Fruit fly (Drosophila melanogaster) whole organism, embryonic: ENCODE data around the gene niki.
A peak's percentile ranks its signal among the peaks of the same experiment; 100 is the strongest.

ENCODE experiments used
- Blimp-1 ChIP-seq: fragments of 200-800 bp; sonication (Bioruptor generic); optimal IDR thresholded peaks from 3 replicates; lab custom pipeline; 2018; ENCODE audit warnings: missing biosample characterization, missing genetic modification characterization, mild to moderate bottlenecking, moderate library complexity, missing genetic modification reagents
- CG11456 ChIP-seq: fragments of 200-800 bp; sonication (Bioruptor generic); IDR thresholded peaks from 3 replicates; pipeline ENCODE4 v1.3.6; 2022; ENCODE audit warnings: missing biosample characterization, missing genetic modification characterization
- CG12744 ChIP-seq: fragments of 200-800 bp; sonication (Bioruptor generic); optimal IDR thresholded peaks from 2 replicates; lab custom pipeline; 2016; ENCODE audit warnings: missing biosample characterization, missing genetic modification characterization
- CG17361 ChIP-seq: fragments of 200-800 bp; sonication (Bioruptor generic); IDR thresholded peaks from 3 replicates; pipeline ENCODE4 v1.3.6; 2022; ENCODE audit warnings: missing biosample characterization, missing genetic modification characterization
- CG17385 ChIP-seq: fragments of 200-800 bp; sonication (Bioruptor generic); optimal IDR thresholded peaks from 3 replicates; lab custom pipeline; 2018; ENCODE audit warnings: missing biosample characterization, mild to moderate bottlenecking, missing genetic modification characterization
- CG3065 ChIP-seq: fragments of 200-800 bp; sonication (Bioruptor generic); optimal IDR thresholded peaks from 2 replicates; lab custom pipeline; 2016; ENCODE audit warnings: missing biosample characterization, missing genetic modification characterization
- CG6175 ChIP-seq: fragments of 200-800 bp; sonication (Bioruptor generic); IDR thresholded peaks from 3 replicates; pipeline ENCODE4 v1.3.6; 2022; ENCODE audit warnings: missing biosample characterization, missing genetic modification characterization
- CG9876 ChIP-seq: fragments of 200-800 bp; sonication (Bioruptor generic); optimal IDR thresholded peaks from 2 replicates; lab custom pipeline; 2016; ENCODE audit warnings: missing biosample characterization, missing genetic modification characterization
- CTCF ChIP-seq: fragments of 200-800 bp; sonication (Bioruptor generic); optimal IDR thresholded peaks from 2 replicates; lab custom pipeline; 2017; ENCODE audit warnings: missing biosample characterization, mild to moderate bottlenecking, missing genetic modification characterization, moderate library complexity
- Ets65A ChIP-seq: fragments of 200-800 bp; sonication (Bioruptor generic); peaks from one replicate; lab custom pipeline; 2016; ENCODE audit warnings: missing biosample characterization, missing genetic modification characterization
- HmgD ChIP-seq: fragments of 200-800 bp; sonication (Bioruptor generic); optimal IDR thresholded peaks from 3 replicates; lab custom pipeline; 2016; ENCODE audit warnings: missing biosample characterization, missing genetic modification characterization
- Taf1 ChIP-seq: fragments of 200-800 bp; sonication (Bioruptor generic); IDR thresholded peaks from 2 replicates; pipeline ENCODE4 v1.3.6; 2022; ENCODE audit warnings: missing biosample characterization, missing genetic modification characterization
- abd-A ChIP-seq: fragments of 200-800 bp; sonication (Bioruptor generic); optimal IDR thresholded peaks from 3 replicates; lab custom pipeline; 2019; ENCODE audit warnings: missing biosample characterization, mild to moderate bottlenecking, missing genetic modification characterization, moderate library complexity
- az2 ChIP-seq: fragments of 200-800 bp; sonication (Bioruptor generic); optimal IDR thresholded peaks from 3 replicates; lab custom pipeline; 2016; ENCODE audit warnings: missing biosample characterization, missing genetic modification characterization
- cad ChIP-seq: fragments of >200 bp; optimal IDR thresholded peaks from 2 replicates; lab custom pipeline; 2017; ENCODE audit warnings: missing biosample characterization, missing genetic modification characterization
- da ChIP-seq: fragments of 200-800 bp; sonication (Bioruptor generic); optimal IDR thresholded peaks from 2 replicates; lab custom pipeline; 2016; ENCODE audit warnings: missing biosample characterization, missing genetic modification characterization
- dpn ChIP-seq, 2 experiments: fragments of 200-800 bp; sonication (Bioruptor generic); optimal IDR thresholded peaks; 3 replicates each; lab custom pipeline; 2016; ENCODE audit warnings: missing biosample characterization in 2 of 2, missing genetic modification characterization in 2 of 2
- hb ChIP-seq: fragments of 200-800 bp; sonication (Bioruptor generic); IDR thresholded peaks from 3 replicates; pipeline ENCODE4 v1.3.6; 2022; ENCODE audit warnings: missing biosample characterization, missing genetic modification characterization; ENCODE audit not compliant: partially characterized antibody
- kni ChIP-seq: fragments of 200-800 bp; sonication (Bioruptor generic); optimal IDR thresholded peaks from 3 replicates; lab custom pipeline; 2017; ENCODE audit warnings: mild to moderate bottlenecking, missing biosample characterization, missing genetic modification reagents, missing genetic modification characterization
- lab ChIP-seq: fragments of 200-800 bp; sonication (Bioruptor generic); optimal IDR thresholded peaks from 3 replicates; lab custom pipeline; 2017; ENCODE audit warnings: missing biosample characterization, missing genetic modification characterization, mild to moderate bottlenecking, moderate library complexity, missing genetic modification reagents
- mirr ChIP-seq: fragments of 200-800 bp; sonication (Bioruptor generic); optimal IDR thresholded peaks from 3 replicates; lab custom pipeline; 2018; ENCODE audit warnings: missing biosample characterization, mild to moderate bottlenecking, missing genetic modification characterization
- nau ChIP-seq: fragments of 200-800 bp; sonication (Bioruptor generic); optimal IDR thresholded peaks from 3 replicates; lab custom pipeline; 2017; ENCODE audit warnings: missing biosample characterization, mild to moderate bottlenecking, missing genetic modification characterization, missing genetic modification reagents
- slbo ChIP-seq: fragments of 200-800 bp; sonication (Bioruptor generic); IDR thresholded peaks from 2 replicates; pipeline ENCODE4 v1.3.6; 2022; ENCODE audit warnings: missing biosample characterization, missing genetic modification characterization
- sqz ChIP-seq: fragments of 200-800 bp; sonication (Bioruptor generic); optimal IDR thresholded peaks from 3 replicates; lab custom pipeline; 2018; ENCODE audit warnings: missing biosample characterization, mild to moderate bottlenecking, missing genetic modification characterization
- vvl ChIP-seq: fragments of 200-800 bp; sonication (Bioruptor generic); IDR thresholded peaks from 2 replicates; pipeline ENCODE4 v1.3.6; 2022; ENCODE audit warnings: missing biosample characterization, missing genetic modification characterization
- z ChIP-seq: fragments of 200-800 bp; sonication (Bioruptor generic); IDR thresholded peaks from 3 replicates; pipeline ENCODE4 v1.3.6; 2022; ENCODE audit warnings: missing biosample characterization, missing genetic modification characterization
- zf30C ChIP-seq: fragments of 200-800 bp; sonication (Bioruptor generic); optimal IDR thresholded peaks from 3 replicates; lab custom pipeline; 2018; ENCODE audit warnings: missing biosample characterization, mild to moderate bottlenecking, missing genetic modification characterization

Gene niki

dm6 chr3R:24777101-24777500, 48.3 kb downstream of the niki start (continued):
- TF ChIP-seq vvl (GFP tag; lab: Robert Waterston, UW) (no peak), z (GFP tag; lab: Robert Waterston, UW) (no peak), cad (GFP tag; lab: Kevin White, UChicago) (no peak), CG12744 (GFP tag; lab: Kevin White, UChicago) (no peak), CG17361 (GFP tag; lab: Robert Waterston, UW) (no peak), CG11456 (GFP tag; lab: Robert Waterston, UW) (no peak), CG6175 (GFP tag; lab: Robert Waterston, UW) (no peak), nau (GFP tag; lab: Kevin White, UChicago) (no peak), CTCF (no peak), mirr (no peak), CG9876 (GFP tag; lab: Kevin White, UChicago) (no peak), az2 (no peak), Taf1 (GFP tag; lab: Robert Waterston, UW) (no peak)

dm6 chr3R:24773422-24773821, 52.0 kb downstream of the niki start:
- TF ChIP-seq hb (GFP tag; lab: Robert Waterston, UW) (no peak), HmgD (GFP tag; lab: Kevin White, UChicago) (no peak), abd-A (tag; lab: Kevin White, UChicago) (peak; percentile 2), lab (GFP tag; lab: Kevin White, UChicago) (no peak), dpn (GFP tag; optimal IDR thresholded peaks at IDR 0.05; lab: Kevin White, UChicago) (no peak), sqz (GFP tag; lab: Kevin White, UChicago) (peak; percentile 58), CG17385 (GFP tag; lab: Kevin White, UChicago) (no peak), slbo (no peak), da (GFP tag; lab: Kevin White, UChicago) (no peak)
- TF ChIP-seq, all 482 proteins: peak for 2

dm6 chr3R:24773016-24773415, 52.4 kb downstream of the niki start:
- TF ChIP-seq CG3065 (GFP tag; lab: Kevin White, UChicago) (no peak), zf30C (no peak), Ets65A (peak; percentile 62), kni (GFP tag; lab: Kevin White, UChicago) (peak; percentile 39), Blimp-1 (peak; percentile 84)
